Fruit fly (Drosophila melanogaster) whole organism: ENCODE measurements around the gene CG33178.

Experiments used
- CG8478 ChIP-seq: fragments of >200 bp; optimal IDR thresholded peaks from 2 replicates; lab custom pipeline; 2018; ENCODE audit warnings: inconsistent platforms
- Dll ChIP-seq: fragments of >200 bp; optimal IDR thresholded peaks from 2 replicates; lab custom pipeline; 2017
- pan ChIP-seq: fragments of >200 bp; optimal IDR thresholded peaks from 2 replicates; lab custom pipeline; 2017
- psq ChIP-seq: fragments of >200 bp; optimal IDR thresholded peaks from 2 replicates; lab custom pipeline; 2017
- usp ChIP-seq: fragments of >200 bp; optimal IDR thresholded peaks from 2 replicates; lab custom pipeline; 2017; ENCODE audit warnings: missing biosample characterization, missing genetic modification characterization, mixed read lengths

- TF ChIP-seq psq (lab: Kevin White, UChicago) = no peak
- no peak for TF ChIP-seq CG8478 (lab: Kevin White, UChicago)
- TF ChIP-seq usp (GFP tag; lab: Kevin White, UChicago) = no peak
- no peak for TF ChIP-seq pan (lab: Kevin White, UChicago)
- TF ChIP-seq Dll (lab: Kevin White, UChicago) = no peak
Observed at dm6 chrX:15085777-15086510, 3.3 kb downstream of the CG33178 start, which contains the start of the genes CG15027 and Dbct.
